Fruit fly (Drosophila melanogaster) whole organism, wandering third instar larva: Measurements from ENCODE around the gene CG42359.

Source experiments
- Abd-B ChIP-seq: fragments of >200 bp; optimal IDR thresholded peaks from 2 replicates; lab custom pipeline; 2017; ENCODE audit warnings: missing biosample characterization, missing genetic modification characterization
- CG32264 ChIP-seq: fragments of 200-800 bp; sonication (Bioruptor generic); optimal IDR thresholded peaks from 2 replicates; lab custom pipeline; 2016; ENCODE audit warnings: missing biosample characterization, missing genetic modification characterization
- CG9705 ChIP-seq: fragments of 200-800 bp; sonication (Bioruptor generic); optimal IDR thresholded peaks from 2 replicates; lab custom pipeline; 2018; ENCODE audit warnings: missing biosample characterization, mild to moderate bottlenecking, missing genetic modification characterization
- Dfd ChIP-seq: fragments of >200 bp; optimal IDR thresholded peaks from 2 replicates; lab custom pipeline; 2017; ENCODE audit warnings: missing biosample characterization, missing genetic modification characterization
- GATAd ChIP-seq: sonication (Bioruptor generic); optimal IDR thresholded peaks from 2 replicates; lab custom pipeline; 2016; ENCODE audit warnings: missing biosample characterization, missing genetic modification characterization
- HLH106 ChIP-seq: fragments of 200-800 bp; optimal IDR thresholded peaks from 3 replicates; lab custom pipeline; 2019; ENCODE audit warnings: missing biosample characterization, mild to moderate bottlenecking, missing genetic modification characterization, moderate library complexity
- Hnf4 ChIP-seq: fragments of 200-800 bp; sonication (Bioruptor generic); optimal IDR thresholded peaks from 2 replicates; lab custom pipeline; 2016; ENCODE audit warnings: missing biosample characterization, mild to moderate bottlenecking, missing genetic modification characterization
- Hr83 ChIP-seq: fragments of 200-300 bp; sonication (Bioruptor generic); optimal IDR thresholded peaks from 2 replicates; lab custom pipeline; 2016; ENCODE audit warnings: missing biosample characterization, mild to moderate bottlenecking, missing genetic modification characterization, moderate library complexity; ENCODE audit not compliant: poor library complexity, severe bottlenecking
- Jra ChIP-seq: sonication (Bioruptor generic); optimal IDR thresholded peaks from 2 replicates; lab custom pipeline; 2016; ENCODE audit warnings: missing biosample characterization, missing genetic modification characterization
- Mio ChIP-seq: sonication (Bioruptor generic); optimal IDR thresholded peaks from 2 replicates; lab custom pipeline; 2016; ENCODE audit warnings: missing biosample characterization, missing genetic modification characterization
- Myc ChIP-seq: fragments of >200 bp; optimal IDR thresholded peaks from 2 replicates; lab custom pipeline; 2017
- N ChIP-seq: fragments of >200 bp; optimal IDR thresholded peaks from 2 replicates; lab custom pipeline; 2018; ENCODE audit warnings: missing biosample characterization, missing external identifiers, missing genetic modification characterization
- OdsH ChIP-seq: fragments of 200-800 bp; sonication (Bioruptor generic); optimal IDR thresholded peaks from 2 replicates; lab custom pipeline; 2016; ENCODE audit warnings: missing biosample characterization, mild to moderate bottlenecking, missing genetic modification characterization
- Rel ChIP-seq, 2 experiments: fragments of 200-800 bp; sonication (Bioruptor generic) in 1 of 2; optimal IDR thresholded peaks; 2 replicates in 1 of 2; 3 replicates in 1 of 2; lab custom pipeline; 2016 to 2019; ENCODE audit warnings: mild to moderate bottlenecking in 2 of 2, missing biosample characterization in 2 of 2, missing genetic modification characterization in 2 of 2, moderate library complexity in 1 of 2
- Sp1 ChIP-seq: fragments of 200-800 bp; sonication (Bioruptor generic); optimal IDR thresholded peaks from 3 replicates; lab custom pipeline; 2019; ENCODE audit warnings: missing biosample characterization, mild to moderate bottlenecking, missing genetic modification characterization, moderate library complexity
- Vsx2 ChIP-seq: fragments of 200-300, 225-300 bp; sonication (Bioruptor generic); optimal IDR thresholded peaks from 2 replicates; lab custom pipeline; 2018; ENCODE audit warnings: missing biosample characterization, missing genetic modification characterization; ENCODE audit not compliant: partially characterized antibody
- br ChIP-seq: fragments of 200-800 bp; sonication (Bioruptor generic); optimal IDR thresholded peaks from 2 replicates; lab custom pipeline; 2016; ENCODE audit warnings: missing biosample characterization, missing genetic modification characterization
- brk ChIP-seq: fragments of 200-800 bp; sonication (Bioruptor generic); optimal IDR thresholded peaks from 2 replicates; lab custom pipeline; 2016; ENCODE audit warnings: missing biosample characterization, mild to moderate bottlenecking, missing genetic modification characterization
- dl ChIP-seq, 2 experiments: fragments of 175-275, 200-275 bp in 1 of 2; fragments of 200-275 bp in 1 of 2; sonication (Bioruptor generic); optimal IDR thresholded peaks; lab custom pipeline; 2018; ENCODE audit warnings: mild to moderate bottlenecking in 2 of 2, missing biosample characterization in 2 of 2, missing genetic modification characterization in 2 of 2, moderate library complexity in 2 of 2; ENCODE audit not compliant: partially characterized antibody in 2 of 2, insufficient read depth in 1 of 2
- dmrt93B ChIP-seq: fragments of 200-800 bp; sonication (Bioruptor generic); optimal IDR thresholded peaks from 2 replicates; lab custom pipeline; 2018; ENCODE audit warnings: missing biosample characterization, mild to moderate bottlenecking, missing genetic modification characterization
- dsf ChIP-seq: sonication (Bioruptor generic); optimal IDR thresholded peaks from 2 replicates; lab custom pipeline; 2016; ENCODE audit warnings: missing biosample characterization, missing genetic modification characterization, borderline replicate concordance
- ey ChIP-seq: fragments of 200-800 bp; sonication (Bioruptor generic); optimal IDR thresholded peaks from 2 replicates; lab custom pipeline; 2016; ENCODE audit warnings: missing biosample characterization, missing genetic modification characterization
- foxo ChIP-seq, 2 experiments: fragments of 200-800 bp; sonication (Bioruptor generic); optimal IDR thresholded peaks; 2 replicates in 1 of 2; 3 replicates in 1 of 2; lab custom pipeline; 2016 to 2017; ENCODE audit warnings: missing biosample characterization in 2 of 2, missing genetic modification characterization in 2 of 2
- fru ChIP-seq: fragments of 200-800 bp; sonication (Bioruptor generic); optimal IDR thresholded peaks from 3 replicates; lab custom pipeline; 2016; ENCODE audit warnings: missing biosample characterization, mild to moderate bottlenecking, missing genetic modification characterization
- h ChIP-seq: fragments of 200-800 bp; sonication (Bioruptor generic); optimal IDR thresholded peaks from 3 replicates; lab custom pipeline; 2016; ENCODE audit warnings: missing biosample characterization, mild to moderate bottlenecking, missing genetic modification characterization
- jim ChIP-seq: fragments of 175-275, 200-325 bp; sonication (Bioruptor generic); optimal IDR thresholded peaks from 2 replicates; lab custom pipeline; 2016; ENCODE audit warnings: missing biosample characterization, mild to moderate bottlenecking, missing genetic modification characterization
- lola ChIP-seq: fragments of >200 bp; optimal IDR thresholded peaks from 2 replicates; lab custom pipeline; 2017; ENCODE audit warnings: missing biosample characterization, missing genetic modification characterization
- pan ChIP-seq: fragments of >200 bp; optimal IDR thresholded peaks from 2 replicates; lab custom pipeline; 2017
- psq ChIP-seq: fragments of 200-800 bp; sonication (Bioruptor generic); optimal IDR thresholded peaks from 3 replicates; lab custom pipeline; 2017; ENCODE audit warnings: missing biosample characterization, mild to moderate bottlenecking, missing genetic modification characterization, moderate library complexity
- rgr ChIP-seq: fragments of 200-800 bp; sonication (Bioruptor generic); optimal IDR thresholded peaks from 3 replicates; lab custom pipeline; 2016; ENCODE audit warnings: missing biosample characterization, mild to moderate bottlenecking, missing genetic modification characterization
- sage ChIP-seq: fragments of 200-800 bp; sonication (Bioruptor generic); optimal IDR thresholded peaks from 2 replicates; lab custom pipeline; 2016; ENCODE audit warnings: missing biosample characterization, mild to moderate bottlenecking, missing genetic modification characterization
- sv ChIP-seq: fragments of 200-800 bp; sonication (Bioruptor generic); optimal IDR thresholded peaks from 3 replicates; lab custom pipeline; 2016; ENCODE audit warnings: missing biosample characterization, missing genetic modification characterization
- tai ChIP-seq: sonication (Bioruptor generic); optimal IDR thresholded peaks from 2 replicates; lab custom pipeline; 2016; ENCODE audit warnings: missing biosample characterization, missing genetic modification characterization
- usp ChIP-seq: fragments of >200 bp; optimal IDR thresholded peaks from 2 replicates; lab custom pipeline; 2017; ENCODE audit warnings: missing biosample characterization, missing genetic modification characterization
- woc ChIP-seq: sonication (Bioruptor generic); optimal IDR thresholded peaks from 2 replicates; lab custom pipeline; 2016; ENCODE audit warnings: missing biosample characterization, mild to moderate bottlenecking, missing genetic modification characterization

Gene CG42359

DNA sequence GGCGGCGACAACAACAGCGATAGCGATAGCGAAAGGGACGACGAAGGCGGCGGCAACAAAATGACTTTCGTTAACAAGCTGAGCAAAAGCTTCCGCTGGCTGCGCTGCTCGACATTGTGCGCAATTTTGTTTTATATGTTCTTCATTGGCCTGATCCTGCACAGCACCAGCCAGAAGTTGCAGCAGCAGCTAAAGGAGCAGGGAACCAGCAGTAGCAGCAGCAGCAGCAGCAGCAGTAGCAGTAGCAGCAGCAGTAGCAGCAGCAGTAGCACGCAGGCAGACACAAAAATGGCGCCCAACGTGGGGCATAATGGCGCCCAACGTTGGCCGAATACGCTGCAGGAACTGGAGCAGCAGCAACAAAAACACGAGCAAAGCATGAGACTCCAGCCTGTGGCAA, 27.9 kb upstream of the CG42359 start:
- TF ChIP-seq fru (GFP tag; lab: Kevin White, UChicago), result no peak
- peak; percentile 81 for TF ChIP-seq Dfd

DNA sequence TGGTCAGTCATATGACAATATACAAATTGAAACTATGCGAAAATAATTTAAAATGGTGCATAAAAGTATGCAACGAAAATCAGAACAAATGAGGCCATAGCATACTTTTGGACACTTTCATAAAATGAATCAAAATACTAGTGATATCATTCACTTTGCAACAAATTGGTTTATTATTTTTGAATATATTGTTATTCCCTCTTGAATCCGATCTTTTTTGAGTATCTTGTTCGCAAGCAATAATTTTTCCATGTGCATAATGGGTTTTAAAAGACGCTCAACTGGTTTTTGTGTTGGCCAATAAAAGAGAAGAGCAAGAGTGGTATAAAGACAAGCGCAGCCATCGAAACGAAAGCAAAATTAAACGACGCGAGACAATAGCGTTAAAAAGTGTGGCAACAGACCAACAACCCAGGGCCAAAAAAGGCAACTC, 25.6 kb upstream of the CG42359 start:
- TF ChIP-seq Rel (GFP tag; optimal IDR thresholded peaks at IDR 0.05; lab: Kevin White, UChicago) (no peak), Rel (tag; optimal IDR thresholded peaks at IDR 0.05; lab: Kevin White, UChicago) (no peak), CG32264 (GFP tag; lab: Kevin White, UChicago) (peak; percentile 21), dl (GFP tag; optimal IDR thresholded peaks at IDR 0.05; lab: Kevin White, UChicago; ENCODE audit: insufficient read depth in 1 of 2, partially characterized antibody in 2 of 2) (no peak), ey (GFP tag; lab: Kevin White, UChicago) (peak; percentile 82), Myc (lab: Kevin White, UChicago) (no peak), dsf (GFP tag; lab: Kevin White, UChicago) (peak; percentile 13), Hnf4 (GFP tag; lab: Kevin White, UChicago) (peak; percentile 62), brk (GFP tag; lab: Kevin White, UChicago) (peak; percentile 22), N (GFP tag; lab: Kevin White, UChicago) (no peak), Sp1 (GFP tag; lab: Kevin White, UChicago) (peak; percentile 86), fru (GFP tag; lab: Kevin White, UChicago) (peak; percentile 88), rgr (GFP tag; lab: Kevin White, UChicago) (peak; percentile 75), psq (peak; percentile 91), h (GFP tag; lab: Kevin White, UChicago) (peak; percentile 86), lola (no peak), pan (lab: Kevin White, UChicago) (no peak), OdsH (peak; percentile 80), dmrt93B (GFP tag; lab: Kevin White, UChicago) (peak; percentile 62), jim (GFP tag; lab: Kevin White, UChicago) (no peak), tai (GFP tag; lab: Kevin White, UChicago) (peak; percentile 34), HLH106 (tag; lab: Kevin White, UChicago) (peak; percentile 52), Jra (GFP tag; lab: Kevin White, UChicago) (peak; percentile 17), woc (GFP tag; lab: Kevin White, UChicago) (peak; percentile 75), foxo (GFP tag; optimal IDR thresholded peaks at IDR 0.05; lab: Kevin White, UChicago) (peak in 1 of 2 experiments; percentile 70), CG9705 (GFP tag; lab: Kevin White, UChicago) (peak; percentile 53), sage (peak; percentile 16), br (GFP tag; lab: Kevin White, UChicago) (peak; percentile 81), Dfd (no peak), Vsx2 (no peak), Hr83 (GFP tag; lab: Kevin White, UChicago) (no peak), Mio (GFP tag; lab: Kevin White, UChicago) (no peak)
- TF ChIP-seq, all 38 proteins: peak for 20

- TF ChIP-seq sage, result no peak
- no peak for TF ChIP-seq sv
- TF ChIP-seq dmrt93B (GFP tag; lab: Kevin White, UChicago), result no peak
- TF ChIP-seq CG32264 (GFP tag; lab: Kevin White, UChicago), result no peak
- no peak for TF ChIP-seq Mio (GFP tag; lab: Kevin White, UChicago)
- TF ChIP-seq GATAd (GFP tag; lab: Kevin White, UChicago), result no peak
- no peak for TF ChIP-seq dl (GFP tag; optimal IDR thresholded peaks at IDR 0.05; lab: Kevin White, UChicago; ENCODE audit: insufficient read depth in 1 of 2, partially characterized antibody in 2 of 2)
- no peak for TF ChIP-seq Rel (GFP tag; optimal IDR thresholded peaks at IDR 0.05; lab: Kevin White, UChicago)
- no peak for TF ChIP-seq Rel (tag; optimal IDR thresholded peaks at IDR 0.05; lab: Kevin White, UChicago)
- no peak for TF ChIP-seq br (GFP tag; lab: Kevin White, UChicago)
- no peak for TF ChIP-seq Myc (lab: Kevin White, UChicago)
- TF ChIP-seq foxo (GFP tag; optimal IDR thresholded peaks at IDR 0.05; lab: Kevin White, UChicago), result no peak
These were observed 20.7 kb upstream of the CG42359 start for dm6 chr3R:19182848-19183247.

DNA sequence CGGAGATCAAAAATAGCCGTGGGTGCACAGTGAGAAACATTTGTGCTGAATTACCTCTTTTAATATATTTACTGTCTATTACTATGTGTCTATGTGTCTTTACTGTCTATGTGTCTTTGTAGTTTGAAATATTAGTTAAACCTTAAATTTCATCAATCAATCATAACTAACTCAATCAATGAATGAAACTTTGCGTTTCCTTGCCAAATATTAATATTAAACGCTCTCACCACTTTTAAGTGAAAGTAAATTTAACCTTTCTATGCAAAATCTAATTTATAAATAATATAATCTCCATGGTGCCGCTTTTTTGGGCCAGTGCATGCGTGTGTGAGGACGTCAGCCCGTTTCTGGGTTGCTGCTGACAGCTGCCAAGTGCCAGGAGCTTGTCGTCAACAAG, 19.1 kb upstream of the CG42359 start:
- TF ChIP-seq h (GFP tag; lab: Kevin White, UChicago), result peak; percentile 84
- TF ChIP-seq OdsH, result peak; percentile 73
- no peak for TF ChIP-seq usp (GFP tag; lab: Kevin White, UChicago)
- TF ChIP-seq rgr (GFP tag; lab: Kevin White, UChicago), result peak; percentile 62
- peak in 1 of 2 experiments; percentile 70 for TF ChIP-seq foxo (GFP tag; optimal IDR thresholded peaks at IDR 0.05; lab: Kevin White, UChicago)
- TF ChIP-seq Mio (GFP tag; lab: Kevin White, UChicago), result no peak
- peak; percentile 68 for TF ChIP-seq Sp1 (GFP tag; lab: Kevin White, UChicago)
- TF ChIP-seq pan (lab: Kevin White, UChicago), result no peak
- TF ChIP-seq dmrt93B (GFP tag; lab: Kevin White, UChicago), result peak; percentile 58
- peak; percentile 68 for TF ChIP-seq HLH106 (tag; lab: Kevin White, UChicago)
- TF ChIP-seq Hnf4 (GFP tag; lab: Kevin White, UChicago), result peak; percentile 14
- peak; percentile 5 for TF ChIP-seq brk (GFP tag; lab: Kevin White, UChicago)
- no peak for TF ChIP-seq N (GFP tag; lab: Kevin White, UChicago)
- TF ChIP-seq tai (GFP tag; lab: Kevin White, UChicago), result peak; percentile 25
- TF ChIP-seq CG9705 (GFP tag; lab: Kevin White, UChicago), result peak; percentile 18
- no peak for TF ChIP-seq Hr83 (GFP tag; lab: Kevin White, UChicago)
- TF ChIP-seq woc (GFP tag; lab: Kevin White, UChicago), result peak; percentile 42
- TF ChIP-seq fru (GFP tag; lab: Kevin White, UChicago), result peak; percentile 68
- peak; percentile 56 for TF ChIP-seq br (GFP tag; lab: Kevin White, UChicago)
- TF ChIP-seq ey (GFP tag; lab: Kevin White, UChicago), result peak; percentile 61
- no peak for TF ChIP-seq Abd-B (GFP tag; lab: Kevin White, UChicago)
